Fruit fly (Drosophila melanogaster) whole organism, pupa: ENCODE measurements around the gene tipE.
A peak's percentile ranks its signal among the peaks of the same experiment; 100 is the strongest.

Source experiments
- CG10348 ChIP-seq: fragments of 200-800 bp; sonication (Bioruptor generic); IDR thresholded peaks from 2 replicates; pipeline ENCODE4 v1.3.6; 2022; ENCODE audit warnings: missing biosample characterization, missing genetic modification characterization
- CG12605 ChIP-seq: fragments of 200-800 bp; sonication (Bioruptor generic); IDR thresholded peaks from 2 replicates; pipeline ENCODE4 v1.3.6; 2022; ENCODE audit warnings: missing biosample characterization, missing genetic modification characterization
- CG13204 ChIP-seq: fragments of 200-800 bp; sonication (Bioruptor generic); optimal IDR thresholded peaks from 2 replicates; lab custom pipeline; 2018; ENCODE audit warnings: missing biosample characterization, mild to moderate bottlenecking, missing genetic modification characterization, moderate library complexity
- CG14655 ChIP-seq: fragments of 200-800 bp; sonication (Bioruptor generic); optimal IDR thresholded peaks from 3 replicates; lab custom pipeline; 2017; ENCODE audit warnings: mild to moderate bottlenecking, missing biosample characterization, missing genetic modification reagents, missing genetic modification characterization
- CG15710 ChIP-seq: fragments of 200-800 bp; sonication (Bioruptor generic); optimal IDR thresholded peaks from 2 replicates; lab custom pipeline; 2018; ENCODE audit warnings: missing biosample characterization, mild to moderate bottlenecking, missing genetic modification characterization, moderate library complexity
- CG17806 ChIP-seq: fragments of 200-800 bp; sonication (Bioruptor generic); optimal IDR thresholded peaks from 2 replicates; lab custom pipeline; 2018; ENCODE audit warnings: missing biosample characterization, mild to moderate bottlenecking, missing genetic modification characterization, moderate library complexity
- CG32121 ChIP-seq: fragments of 200-800 bp; sonication (Bioruptor generic); IDR thresholded peaks from 2 replicates; pipeline ENCODE4 v1.3.6; 2022; ENCODE audit warnings: missing biosample characterization, missing genetic modification characterization
- CG34367 ChIP-seq: fragments of 200-800 bp; sonication (Bioruptor generic); optimal IDR thresholded peaks from 2 replicates; lab custom pipeline; 2018; ENCODE audit warnings: missing biosample characterization, mild to moderate bottlenecking, missing genetic modification characterization
- CG4496 ChIP-seq: fragments of 200-800 bp; sonication (Bioruptor generic); IDR thresholded peaks from 3 replicates; pipeline ENCODE4 v1.3.6; 2022; ENCODE audit warnings: missing biosample characterization, missing genetic modification characterization
- CG8159 ChIP-seq: fragments of 200-800 bp; sonication (Bioruptor generic); optimal IDR thresholded peaks from 3 replicates; lab custom pipeline; 2018; ENCODE audit warnings: missing biosample characterization, mild to moderate bottlenecking, missing genetic modification characterization, moderate library complexity
- CG8301 ChIP-seq: fragments of 200-800 bp; sonication (Bioruptor generic); optimal IDR thresholded peaks from 2 replicates; lab custom pipeline; 2018; ENCODE audit warnings: missing biosample characterization, mild to moderate bottlenecking, missing genetic modification characterization
- CG9948 ChIP-seq: fragments of 200-800 bp; sonication (Bioruptor generic); optimal IDR thresholded peaks from 2 replicates; lab custom pipeline; 2018; ENCODE audit warnings: missing biosample characterization, mild to moderate bottlenecking, missing genetic modification characterization, moderate library complexity
- D1 ChIP-seq: fragments of 200-800 bp; sonication (Bioruptor generic); optimal IDR thresholded peaks from 2 replicates; lab custom pipeline; 2018; ENCODE audit warnings: missing biosample characterization, mild to moderate bottlenecking, missing genetic modification characterization, moderate library complexity
- EcR ChIP-seq: fragments of 200-800 bp; sonication (Bioruptor generic); optimal IDR thresholded peaks from 3 replicates; lab custom pipeline; 2019; ENCODE audit warnings: missing biosample characterization, missing genetic modification characterization, mild to moderate bottlenecking, moderate library complexity, missing genetic modification reagents
- Ets98B ChIP-seq: fragments of 200-800 bp; sonication (Bioruptor generic); IDR thresholded peaks from 2 replicates; pipeline ENCODE4 v1.3.6; 2022; ENCODE audit warnings: missing biosample characterization, missing genetic modification characterization
- Pif1A ChIP-seq: fragments of 200-800 bp; sonication (Bioruptor generic); optimal IDR thresholded peaks from 3 replicates; lab custom pipeline; 2016; ENCODE audit warnings: missing biosample characterization, missing genetic modification characterization
- Pif1B ChIP-seq: fragments of 200-800 bp; sonication (Bioruptor generic); optimal IDR thresholded peaks from 3 replicates; lab custom pipeline; 2016; ENCODE audit warnings: missing biosample characterization, missing genetic modification characterization
- Snoo ChIP-seq: fragments of 200-800 bp; sonication (Bioruptor generic); optimal IDR thresholded peaks from 3 replicates; lab custom pipeline; 2017; ENCODE audit warnings: missing biosample characterization, mild to moderate bottlenecking, missing genetic modification characterization, inconsistent platforms
- fd96Ca ChIP-seq: fragments of 200-800 bp; sonication (Bioruptor generic); IDR thresholded peaks from 3 replicates; pipeline ENCODE4 v1.3.6; 2022; ENCODE audit warnings: missing biosample characterization, missing genetic modification characterization
- gl ChIP-seq: fragments of 200-800 bp; sonication (Bioruptor generic); optimal IDR thresholded peaks from 2 replicates; lab custom pipeline; 2018; ENCODE audit warnings: missing biosample characterization, mild to moderate bottlenecking, missing genetic modification characterization
- rn ChIP-seq: fragments of 200-800 bp; sonication (Bioruptor generic); IDR thresholded peaks from 2 replicates; pipeline ENCODE4 v1.3.6; 2022; ENCODE audit warnings: missing biosample characterization, missing genetic modification characterization

tipE gene

DNA sequence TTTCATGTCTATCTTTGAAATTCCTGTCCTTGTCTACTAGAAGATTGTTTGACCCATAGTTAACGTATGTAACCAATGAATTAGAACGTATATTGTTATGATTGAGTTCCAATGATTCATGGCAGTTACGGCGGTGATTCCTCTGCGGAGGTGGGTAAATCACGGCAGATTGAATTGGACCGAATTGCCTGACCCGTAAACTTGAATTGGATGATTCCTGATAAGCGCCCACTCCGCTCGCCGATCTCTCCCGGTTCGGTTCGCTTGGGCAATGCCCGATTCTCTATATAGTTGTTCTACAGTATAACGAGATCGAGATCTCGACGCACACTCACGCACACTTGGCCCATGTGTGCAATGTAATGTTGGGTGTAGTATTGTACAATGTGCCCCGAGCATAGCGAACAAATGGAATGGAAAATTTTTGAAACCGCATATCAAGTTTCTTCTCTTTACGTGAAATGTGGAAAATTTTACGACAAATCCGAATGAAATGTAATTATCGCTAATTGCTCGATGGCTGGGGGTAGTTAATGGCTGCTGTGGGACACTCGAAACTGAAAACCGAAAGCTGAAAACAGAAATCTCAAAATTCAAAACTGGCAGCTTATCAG is 43.2 kb downstream of the tipE start:
- peak; percentile 29 for TF ChIP-seq EcR (GFP tag; lab: Kevin White, UChicago)
- no peak for TF ChIP-seq CG32121 (GFP tag; lab: Robert Waterston, UW)

DNA sequence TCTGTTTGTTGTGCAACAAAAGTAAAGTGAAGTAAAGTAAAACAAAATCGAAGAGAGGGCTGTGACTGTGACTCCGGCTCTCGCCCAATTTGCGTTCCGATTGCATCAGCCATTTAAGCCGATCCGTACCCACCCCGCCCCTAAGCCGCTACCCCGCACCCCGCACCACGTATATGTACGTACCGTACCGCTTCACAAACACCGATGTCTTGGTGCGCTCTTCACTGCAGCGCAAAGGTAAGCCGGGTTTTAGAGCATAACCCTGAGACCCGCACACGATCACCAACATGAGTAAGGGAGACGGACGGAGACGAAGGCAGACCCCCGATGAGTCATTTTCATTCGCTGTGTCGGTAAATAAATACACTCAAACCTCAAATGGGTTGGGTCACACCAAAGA is 43.9 kb downstream of the tipE start:
- TF ChIP-seq Pif1B (GFP tag; lab: Kevin White, UChicago) (no peak), CG34367 (tag; lab: Kevin White, UChicago) (no peak), CG10348 (no peak), CG9948 (tag; lab: Kevin White, UChicago) (no peak), gl (tag; lab: Kevin White, UChicago) (no peak), Pif1A (no peak)

DNA sequence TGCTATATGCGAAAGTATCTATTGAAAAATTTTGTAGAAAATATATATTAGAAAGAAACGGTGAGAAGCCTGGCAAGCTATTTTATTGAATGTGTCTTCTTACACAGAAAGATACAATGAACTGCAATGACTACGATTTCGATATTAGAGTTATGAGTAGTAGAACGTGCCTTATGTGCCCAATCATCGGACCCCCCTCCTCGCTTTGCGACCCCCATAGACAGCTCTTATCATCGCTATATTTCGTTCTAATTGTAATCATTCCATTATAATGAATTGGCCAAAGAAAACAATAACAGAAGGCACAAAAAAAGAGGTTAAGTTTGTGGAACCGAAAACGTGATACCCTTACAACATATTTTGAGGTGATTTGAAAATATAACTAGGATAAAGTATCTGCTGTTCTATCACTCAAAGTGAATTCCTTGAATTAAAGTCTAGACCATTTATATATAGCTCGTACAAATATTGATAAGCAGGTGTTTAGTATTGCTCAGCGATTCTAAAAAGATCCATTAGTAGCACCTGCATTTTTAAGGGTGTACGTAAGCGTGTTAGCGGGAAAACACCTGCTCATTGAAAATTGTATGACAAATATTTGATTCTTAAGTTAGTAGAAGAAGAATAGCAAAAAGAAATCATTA is 44.5 kb downstream of the tipE start:
- TF ChIP-seq CG14655 (GFP tag; lab: Kevin White, UChicago) (peak; percentile 5), CG32121 (GFP tag; lab: Robert Waterston, UW) (no peak)

DNA sequence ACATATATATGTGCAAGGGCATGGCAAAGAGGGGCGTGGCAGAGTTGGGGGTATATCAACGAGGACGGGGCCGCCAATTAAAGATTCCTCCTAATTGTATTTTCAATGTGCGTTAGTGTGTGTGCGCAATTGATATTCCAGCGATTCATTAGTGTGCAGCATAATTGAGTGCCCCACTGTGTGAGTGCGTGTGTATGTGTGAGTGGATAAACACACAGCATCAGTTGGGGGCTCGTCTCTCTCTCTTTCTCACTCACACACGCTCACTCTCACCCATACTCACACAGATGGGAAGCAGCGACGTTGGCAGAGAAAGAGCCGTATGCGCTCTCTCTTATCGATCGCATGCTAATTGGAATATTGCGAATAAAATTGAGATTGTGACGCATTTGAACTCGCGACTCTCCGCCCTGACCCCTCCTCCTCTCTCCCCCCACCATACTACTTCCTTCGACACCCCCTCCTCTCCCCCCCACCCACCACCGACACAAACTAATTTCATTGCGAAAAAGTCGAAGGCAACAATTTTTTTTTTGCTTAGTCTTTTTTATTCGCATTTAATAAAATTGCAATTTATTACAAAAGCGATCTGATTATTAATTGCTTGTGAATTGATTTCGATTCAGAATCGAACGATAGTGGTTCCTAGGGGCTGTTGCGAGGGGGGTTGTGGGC is 45.4 kb downstream of the tipE start:
- no peak for TF ChIP-seq CG9948 (tag; lab: Kevin White, UChicago)
- TF ChIP-seq CG14655 (GFP tag; lab: Kevin White, UChicago): no peak
- no peak for TF ChIP-seq CG10348
- no peak for TF ChIP-seq CG12605
- no peak for TF ChIP-seq fd96Ca (GFP tag; lab: Robert Waterston, UW)
- no peak for TF ChIP-seq Pif1B (GFP tag; lab: Kevin White, UChicago)
- TF ChIP-seq D1 (tag; lab: Kevin White, UChicago): no peak
- no peak for TF ChIP-seq rn
- TF ChIP-seq CG17806 (tag; lab: Kevin White, UChicago): no peak
- TF ChIP-seq, all 21 proteins: peak for 0

DNA sequence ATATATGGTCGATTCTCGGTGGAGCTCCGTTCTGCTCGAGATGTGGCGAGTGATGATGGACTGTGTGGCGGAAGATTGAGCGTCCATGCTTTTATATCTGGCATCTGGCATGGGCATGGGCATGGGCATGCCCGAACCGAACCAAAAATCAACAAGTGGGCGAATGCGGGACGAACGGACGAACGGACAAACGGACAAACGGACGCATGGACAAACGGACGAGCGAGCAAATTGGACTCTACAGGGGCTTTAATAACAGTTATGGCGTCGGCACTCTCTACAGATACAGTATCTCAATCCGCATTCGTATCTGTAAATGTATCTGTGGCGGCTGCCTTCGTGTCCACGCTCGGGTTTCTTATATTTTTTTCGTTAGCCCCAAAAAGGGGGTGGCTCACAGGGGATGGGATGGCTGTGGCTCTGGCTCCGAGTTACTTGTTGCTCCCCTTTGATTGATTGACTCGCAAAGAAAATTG is 47.8 kb downstream of the tipE start, which contains the start of gene ImpL2:
TSS of gene ImpL2 (minus strand) at position 51 of the 476 bp plus-strand sequence.
- TF ChIP-seq CG13204 (GFP tag; lab: Kevin White, UChicago) (no peak), CG9948 (tag; lab: Kevin White, UChicago) (no peak), gl (tag; lab: Kevin White, UChicago) (no peak), CG14655 (GFP tag; lab: Kevin White, UChicago) (no peak), CG15710 (tag; lab: Kevin White, UChicago) (no peak), Pif1A (no peak), CG17806 (tag; lab: Kevin White, UChicago) (no peak), Ets98B (GFP tag; lab: Robert Waterston, UW) (no peak), fd96Ca (GFP tag; lab: Robert Waterston, UW) (no peak), EcR (GFP tag; lab: Kevin White, UChicago) (no peak), CG4496 (no peak), CG8159 (tag; lab: Kevin White, UChicago) (no peak), CG34367 (tag; lab: Kevin White, UChicago) (no peak), CG10348 (no peak)

DNA sequence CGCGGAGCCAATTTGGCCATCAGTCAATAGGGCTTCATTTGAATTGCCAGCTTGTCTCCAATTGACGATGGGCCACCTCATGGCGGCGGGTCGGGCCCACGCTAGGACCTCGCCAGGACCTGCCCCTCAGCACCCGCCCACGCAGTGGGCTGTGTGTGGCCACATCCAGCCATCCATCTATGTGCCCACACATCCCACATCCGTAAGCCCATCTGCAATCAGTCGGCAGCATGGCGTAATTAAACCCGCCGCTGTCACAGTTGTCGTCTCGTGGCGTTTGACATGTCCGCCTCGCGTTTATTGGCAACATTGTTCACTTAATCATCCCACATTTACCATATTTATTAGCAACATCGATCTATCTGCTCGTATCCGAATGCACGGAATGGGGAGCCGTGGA is 49.9 kb downstream of the tipE start:
- TF ChIP-seq CG32121 (GFP tag; lab: Robert Waterston, UW) (no peak), CG9948 (tag; lab: Kevin White, UChicago) (no peak), CG12605 (no peak), CG15710 (tag; lab: Kevin White, UChicago) (no peak), fd96Ca (GFP tag; lab: Robert Waterston, UW) (no peak)

DNA sequence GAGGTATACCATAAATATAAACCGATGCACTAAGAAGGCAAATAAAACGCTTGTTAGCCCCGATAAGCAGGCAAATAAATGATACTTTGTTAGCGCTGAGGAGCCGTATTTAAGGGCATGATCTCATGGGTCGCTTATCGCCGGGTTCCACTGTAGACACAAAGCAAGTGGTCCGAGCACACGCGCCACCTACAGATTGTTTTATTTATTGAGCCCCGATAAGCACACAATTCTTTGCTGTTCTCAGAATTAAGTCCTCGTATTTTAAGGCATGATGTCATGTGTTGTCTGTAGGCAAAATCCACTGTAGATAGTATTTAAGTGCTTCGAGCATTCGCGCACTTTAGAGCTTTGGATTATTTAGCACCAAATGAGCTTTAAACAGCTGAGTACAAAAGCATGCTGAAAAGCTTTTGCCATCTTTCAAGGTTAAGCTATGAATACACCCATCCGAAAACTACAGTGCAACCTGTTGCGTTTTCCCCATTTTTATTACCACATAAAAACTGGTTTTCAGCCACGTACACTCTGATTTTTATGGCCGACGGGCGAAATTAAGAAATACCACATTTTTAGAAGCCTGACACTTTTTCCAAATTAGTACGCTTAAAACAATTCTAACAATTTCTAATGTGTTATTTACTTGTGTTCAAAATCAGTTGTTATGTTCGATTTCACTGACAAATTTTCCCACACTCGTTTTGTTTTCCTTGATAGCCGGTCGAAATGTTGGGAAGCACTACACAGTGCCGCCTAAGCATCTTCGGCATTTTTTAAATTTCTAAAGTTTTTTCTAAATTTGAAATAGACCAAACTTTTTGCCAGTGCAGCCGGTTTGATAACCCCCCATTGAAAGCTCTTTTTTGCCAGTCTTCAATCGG is 51.4 kb downstream of the tipE start, which contains the start of gene Sqor:
TSS of gene Sqor (plus strand) at position 732 of the 881 bp plus-strand sequence.
- TF ChIP-seq D1 (tag; lab: Kevin White, UChicago): peak; percentile 85
- peak; percentile 97 for TF ChIP-seq fd96Ca (GFP tag; lab: Robert Waterston, UW)
- peak; percentile 92 for TF ChIP-seq CG15710 (tag; lab: Kevin White, UChicago)
- peak; percentile 92 for TF ChIP-seq CG17806 (tag; lab: Kevin White, UChicago)
- TF ChIP-seq CG12605: peak; percentile 90
- peak; percentile 95 for TF ChIP-seq CG8159 (tag; lab: Kevin White, UChicago)
- TF ChIP-seq Ets98B (GFP tag; lab: Robert Waterston, UW): peak; percentile 93
- peak; percentile 85 for TF ChIP-seq rn
- TF ChIP-seq CG4496: peak; percentile 96
- peak; percentile 91 for TF ChIP-seq CG34367 (tag; lab: Kevin White, UChicago)
- peak; percentile 82 for TF ChIP-seq gl (tag; lab: Kevin White, UChicago)
- peak; percentile 98 for TF ChIP-seq CG14655 (GFP tag; lab: Kevin White, UChicago)
- peak; percentile 97 for TF ChIP-seq EcR (GFP tag; lab: Kevin White, UChicago)
- TF ChIP-seq CG32121 (GFP tag; lab: Robert Waterston, UW): peak; percentile 93
- peak; percentile 94 for TF ChIP-seq CG9948 (tag; lab: Kevin White, UChicago)
- TF ChIP-seq Pif1A: no peak
- TF ChIP-seq Pif1B (GFP tag; lab: Kevin White, UChicago): no peak
- TF ChIP-seq CG8301: peak; percentile 98
- no peak for TF ChIP-seq CG13204 (GFP tag; lab: Kevin White, UChicago)
- peak; percentile 93 for TF ChIP-seq Snoo
- peak; percentile 82 for TF ChIP-seq CG10348
- TF ChIP-seq, all 21 proteins: peak for 18
